Fruit fly (Drosophila melanogaster) whole organism, embryonic: ENCODE results near the gene Kat60.

Experiments
- CG10654 ChIP-seq: fragments of 200-800 bp; sonication (Bioruptor generic); optimal IDR thresholded peaks from 2 replicates; lab custom pipeline; 2016; ENCODE audit warnings: missing biosample characterization, missing genetic modification characterization
- CG11696 ChIP-seq: fragments of 200-800 bp; sonication (Bioruptor generic); IDR thresholded peaks from 2 replicates; pipeline ENCODE4 v1.3.6; 2022; ENCODE audit warnings: missing biosample characterization, missing genetic modification characterization
- CG12391 ChIP-seq: fragments of 200-800 bp; sonication (Bioruptor generic); optimal IDR thresholded peaks from 3 replicates; lab custom pipeline; 2018; ENCODE audit warnings: missing biosample characterization, mild to moderate bottlenecking, missing genetic modification characterization, moderate library complexity
- CG13775 ChIP-seq: fragments of 200-800 bp; sonication (Bioruptor generic); optimal IDR thresholded peaks from 3 replicates; lab custom pipeline; 2017; ENCODE audit warnings: missing biosample characterization, mild to moderate bottlenecking, missing genetic modification characterization
- CG17568 ChIP-seq: fragments of 200-800 bp; sonication (Bioruptor generic); optimal IDR thresholded peaks from 2 replicates; lab custom pipeline; 2018; ENCODE audit warnings: missing biosample characterization, mild to moderate bottlenecking, missing genetic modification characterization, moderate library complexity
- CG17802 ChIP-seq: fragments of 200-800 bp; sonication (Bioruptor generic); optimal IDR thresholded peaks from 2 replicates; lab custom pipeline; 2018; ENCODE audit warnings: missing biosample characterization, mild to moderate bottlenecking, missing genetic modification characterization, moderate library complexity
- CG18011 ChIP-seq: fragments of 200-800 bp; sonication (Bioruptor generic); optimal IDR thresholded peaks from 2 replicates; lab custom pipeline; 2017; ENCODE audit warnings: missing biosample characterization, missing genetic modification characterization, mild to moderate bottlenecking, moderate library complexity, missing genotype
- CG18262 ChIP-seq: fragments of 200-800 bp; optimal IDR thresholded peaks from 3 replicates; lab custom pipeline; 2019; ENCODE audit warnings: missing biosample characterization, mild to moderate bottlenecking, missing genetic modification characterization, moderate library complexity
- CG2712 ChIP-seq: fragments of 200-800 bp; optimal IDR thresholded peaks from 3 replicates; lab custom pipeline; 2019; ENCODE audit warnings: missing biosample characterization, mild to moderate bottlenecking, missing genetic modification characterization, moderate library complexity
- CG30431 ChIP-seq: fragments of 200-800 bp; sonication (Bioruptor generic); optimal IDR thresholded peaks from 2 replicates; lab custom pipeline; 2017; ENCODE audit warnings: missing biosample characterization, missing genetic modification characterization
- CG3065 ChIP-seq: fragments of 200-800 bp; sonication (Bioruptor generic); optimal IDR thresholded peaks from 2 replicates; lab custom pipeline; 2016; ENCODE audit warnings: missing biosample characterization, missing genetic modification characterization
- CG4424 ChIP-seq: fragments of 200-800 bp; sonication (Bioruptor generic); optimal IDR thresholded peaks from 3 replicates; lab custom pipeline; 2016; ENCODE audit warnings: missing biosample characterization, missing genetic modification characterization
- CG6854 ChIP-seq: fragments of 200-800 bp; sonication (Bioruptor generic); optimal IDR thresholded peaks from 3 replicates; lab custom pipeline; 2017; ENCODE audit warnings: missing biosample characterization, mild to moderate bottlenecking, missing genetic modification characterization
- CG8089 ChIP-seq: fragments of 200-800 bp; sonication (Bioruptor generic); optimal IDR thresholded peaks from 3 replicates; lab custom pipeline; 2016; ENCODE audit warnings: missing biosample characterization, missing genetic modification characterization
- CG8290 ChIP-seq, 3 experiments: fragments of 200-800 bp; sonication (Bioruptor generic); optimal IDR thresholded peaks; 2 replicates each; lab custom pipeline; 2016 to 2019; ENCODE audit warnings: missing biosample characterization in 3 of 3, missing genetic modification characterization in 3 of 3, mild to moderate bottlenecking in 2 of 3, moderate library complexity in 1 of 3
- CG8388 ChIP-seq: fragments of 200-800 bp; sonication (Bioruptor generic); optimal IDR thresholded peaks from 2 replicates; lab custom pipeline; 2019; ENCODE audit warnings: missing biosample characterization, mild to moderate bottlenecking, missing genetic modification characterization, moderate library complexity
- CoRest ChIP-seq: fragments of 200-800 bp; sonication (Bioruptor generic); optimal IDR thresholded peaks from 3 replicates; lab custom pipeline; 2018; ENCODE audit warnings: missing biosample characterization, mild to moderate bottlenecking, missing genetic modification characterization, moderate library complexity
- Elba2 ChIP-seq: fragments of 200-800 bp; sonication (Bioruptor generic); optimal IDR thresholded peaks from 3 replicates; lab custom pipeline; 2016; ENCODE audit warnings: missing biosample characterization, missing genetic modification characterization
- HLHmδ ChIP-seq: fragments of 200-800 bp; sonication (Bioruptor generic); optimal IDR thresholded peaks from 2 replicates; lab custom pipeline; 2018; ENCODE audit warnings: missing biosample characterization, mild to moderate bottlenecking, missing genetic modification characterization, moderate library complexity
- Jarid2 ChIP-seq: fragments of 200-800 bp; sonication (Bioruptor generic); optimal IDR thresholded peaks from 3 replicates; lab custom pipeline; 2017; ENCODE audit warnings: mild to moderate bottlenecking, missing biosample characterization, missing genetic modification reagents, missing genetic modification characterization
- MTF-1 ChIP-seq: fragments of 200-800 bp; sonication (Bioruptor generic); optimal IDR thresholded peaks from 2 replicates; lab custom pipeline; 2018; ENCODE audit warnings: missing biosample characterization, mild to moderate bottlenecking, missing genetic modification characterization, borderline replicate concordance
- Meics ChIP-seq: fragments of 200-800 bp; sonication (Bioruptor generic); optimal IDR thresholded peaks from 2 replicates; lab custom pipeline; 2017; ENCODE audit warnings: missing biosample characterization, mild to moderate bottlenecking, missing genetic modification characterization
- Mes4 ChIP-seq: fragments of 200-800 bp; sonication (Bioruptor generic); optimal IDR thresholded peaks from 2 replicates; lab custom pipeline; 2016; ENCODE audit warnings: missing biosample characterization, missing genetic modification characterization
- PHDP ChIP-seq: fragments of 200-800 bp; sonication (Bioruptor generic); optimal IDR thresholded peaks from 3 replicates; lab custom pipeline; 2018; ENCODE audit warnings: missing biosample characterization, mild to moderate bottlenecking, missing genetic modification characterization, moderate library complexity
- ato ChIP-seq: fragments of 200-800 bp; sonication (Bioruptor generic); IDR thresholded peaks from 2 replicates; pipeline ENCODE4 v1.3.6; 2022; ENCODE audit warnings: missing biosample characterization, missing genetic modification characterization; ENCODE audit not compliant: partially characterized antibody
- chn ChIP-seq: fragments of 200-800 bp; sonication (Bioruptor generic); optimal IDR thresholded peaks from 2 replicates; lab custom pipeline; 2016; ENCODE audit warnings: missing biosample characterization, missing genetic modification characterization
- danr ChIP-seq: fragments of 200-800 bp; sonication (Bioruptor generic); IDR thresholded peaks from 2 replicates; pipeline ENCODE4 v1.3.6; 2022; ENCODE audit warnings: missing biosample characterization, missing genetic modification characterization
- emc ChIP-seq: fragments of 200-800 bp; sonication (Bioruptor generic); optimal IDR thresholded peaks from 2 replicates; lab custom pipeline; 2016; ENCODE audit warnings: missing biosample characterization, missing genetic modification characterization
- fru ChIP-seq: fragments of >200 bp; optimal IDR thresholded peaks from 2 replicates; lab custom pipeline; 2017
- gcm ChIP-seq: fragments of 200-800 bp; sonication (Bioruptor generic); optimal IDR thresholded peaks from 2 replicates; lab custom pipeline; 2019; ENCODE audit warnings: missing biosample characterization, mild to moderate bottlenecking, missing genetic modification characterization, moderate library complexity
- gcm2 ChIP-seq: fragments of 200-800 bp; sonication (Bioruptor generic); optimal IDR thresholded peaks from 2 replicates; lab custom pipeline; 2016; ENCODE audit warnings: missing biosample characterization, missing genetic modification characterization
- grau ChIP-seq: fragments of 200-800 bp; optimal IDR thresholded peaks from 3 replicates; lab custom pipeline; 2019; ENCODE audit warnings: missing biosample characterization, mild to moderate bottlenecking, missing genetic modification characterization, moderate library complexity
- her ChIP-seq: fragments of 200-800 bp; sonication (Bioruptor generic); optimal IDR thresholded peaks from 2 replicates; lab custom pipeline; 2016; ENCODE audit warnings: missing biosample characterization, missing genetic modification characterization
- ind ChIP-seq: fragments of 200-800 bp; sonication (Bioruptor generic); optimal IDR thresholded peaks from 3 replicates; lab custom pipeline; 2016; ENCODE audit warnings: missing biosample characterization, missing genetic modification characterization
- kni ChIP-seq: fragments of 200-800 bp; sonication (Bioruptor generic); optimal IDR thresholded peaks from 3 replicates; lab custom pipeline; 2017; ENCODE audit warnings: mild to moderate bottlenecking, missing biosample characterization, missing genetic modification reagents, missing genetic modification characterization
- luna ChIP-seq: fragments of 200-800 bp; sonication (Bioruptor generic); optimal IDR thresholded peaks from 2 replicates; lab custom pipeline; 2016; ENCODE audit warnings: missing biosample characterization, missing genetic modification characterization
- mld ChIP-seq: fragments of 200-800 bp; sonication (Bioruptor generic); IDR thresholded peaks from 3 replicates; pipeline ENCODE4 v1.3.6; 2022; ENCODE audit warnings: missing biosample characterization, missing genetic modification characterization; ENCODE audit not compliant: partially characterized antibody
- org-1 ChIP-seq: fragments of 200-800 bp; sonication (Bioruptor generic); optimal IDR thresholded peaks from 2 replicates; lab custom pipeline; 2017; ENCODE audit warnings: missing biosample characterization, missing genetic modification characterization
- phol ChIP-seq: fragments of 200-800 bp; sonication (Bioruptor generic); optimal IDR thresholded peaks from 3 replicates; lab custom pipeline; 2018; ENCODE audit warnings: missing biosample characterization, mild to moderate bottlenecking, missing genetic modification characterization, moderate library complexity
- pum ChIP-seq: fragments of 200-800 bp; sonication (Bioruptor generic); optimal IDR thresholded peaks from 2 replicates; lab custom pipeline; 2016; ENCODE audit warnings: missing biosample characterization, missing genetic modification characterization
- repo ChIP-seq: fragments of 200-800 bp; sonication (Bioruptor generic); optimal IDR thresholded peaks from 2 replicates; lab custom pipeline; 2016; ENCODE audit warnings: missing biosample characterization, missing genetic modification characterization
- sc ChIP-seq, 3 experiments: fragments of >200 bp in 2 of 3; fragments of 200-800 bp in 1 of 3; sonication (Bioruptor generic) in 1 of 3; optimal IDR thresholded peaks; 2 replicates in 2 of 3; 3 replicates in 1 of 3; lab custom pipeline; 2017; ENCODE audit warnings: mild to moderate bottlenecking in 1 of 3, missing biosample characterization in 1 of 3, missing genetic modification characterization in 1 of 3, missing genetic modification reagents in 1 of 3
- ssp ChIP-seq: fragments of 200-800 bp; sonication (Bioruptor generic); IDR thresholded peaks from 2 replicates; pipeline ENCODE4 v1.3.6; 2022; ENCODE audit warnings: missing biosample characterization, missing genetic modification characterization
- tap ChIP-seq: fragments of 200-800 bp; optimal IDR thresholded peaks from 3 replicates; lab custom pipeline; 2019; ENCODE audit warnings: missing biosample characterization, mild to moderate bottlenecking, missing genetic modification characterization, moderate library complexity
- tna ChIP-seq: fragments of 200-800 bp; sonication (Bioruptor generic); IDR thresholded peaks from 2 replicates; pipeline ENCODE4 v1.3.6; 2022; ENCODE audit warnings: missing biosample characterization, missing genetic modification characterization; ENCODE audit not compliant: partially characterized antibody
- twi ChIP-seq: fragments of 200-800 bp; optimal IDR thresholded peaks from 2 replicates; lab custom pipeline; 2019; ENCODE audit warnings: missing biosample characterization, mild to moderate bottlenecking, missing genetic modification characterization, moderate library complexity
- unpg ChIP-seq: fragments of 200-800 bp; sonication (Bioruptor generic); optimal IDR thresholded peaks from 3 replicates; lab custom pipeline; 2018; ENCODE audit warnings: missing biosample characterization, mild to moderate bottlenecking, missing genetic modification characterization, moderate library complexity
- vfl ChIP-seq: fragments of 200-800 bp; sonication (Bioruptor generic); optimal IDR thresholded peaks from 2 replicates; lab custom pipeline; 2016; ENCODE audit warnings: missing biosample characterization, missing genetic modification characterization

Kat60 gene

DNA sequence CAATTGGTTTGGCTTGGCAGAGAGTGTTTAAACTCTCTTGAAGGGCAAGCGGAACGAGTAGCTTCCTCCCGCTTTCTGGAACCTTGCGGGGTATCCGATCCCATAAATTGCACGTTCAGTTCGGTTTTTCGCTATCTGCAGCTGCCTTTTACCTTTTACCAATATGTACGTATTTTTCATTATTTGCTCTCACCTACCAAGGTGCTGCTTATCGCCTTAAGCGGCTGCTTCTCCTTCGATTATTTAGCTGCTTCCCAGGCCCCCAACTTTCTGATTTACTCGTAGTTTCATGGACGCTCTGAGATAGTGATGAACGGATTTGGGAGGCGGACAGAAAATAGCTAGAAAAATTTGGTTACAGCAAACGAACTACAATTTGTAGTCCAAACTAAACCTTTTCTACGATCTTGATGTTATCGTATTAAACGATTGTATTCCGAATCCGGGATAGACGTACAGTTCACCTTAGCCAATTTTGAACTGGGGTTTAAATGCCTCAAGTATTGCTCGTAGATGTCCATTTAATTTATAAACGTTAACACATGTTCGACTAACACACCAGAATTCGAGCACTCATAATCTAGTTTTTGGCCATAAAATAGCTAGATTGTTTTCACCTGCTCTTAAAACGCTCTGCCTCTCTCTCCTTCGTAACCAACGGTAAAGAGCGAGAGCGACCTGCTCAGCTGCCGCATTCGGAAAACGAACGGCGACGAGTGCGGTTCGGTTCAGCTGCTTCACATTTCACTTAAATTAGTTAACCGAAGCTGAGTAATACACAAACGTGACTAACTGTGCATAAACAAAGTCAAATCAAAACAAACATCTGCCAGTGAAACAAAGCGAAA, 32.5 kb upstream of the Kat60 start (continued):
- TF ChIP-seq tap (tag; lab: Kevin White, UChicago) (peak; percentile 40), gcm2 (GFP tag; lab: Kevin White, UChicago) (no peak), Jarid2 (peak; percentile 79), CG18011 (GFP tag; lab: Kevin White, UChicago) (no peak), Elba2 (no peak), CG3065 (GFP tag; lab: Kevin White, UChicago) (no peak), CG2712 (tag; lab: Kevin White, UChicago) (peak; percentile 45), CG12391 (tag; lab: Kevin White, UChicago) (peak; percentile 55), CG17802 (tag; lab: Kevin White, UChicago) (no peak), MTF-1 (GFP tag; lab: Kevin White, UChicago) (no peak), HLHmδ (GFP tag; lab: Kevin White, UChicago) (peak; percentile 48), kni (peak; percentile 83), Meics (GFP tag; lab: Kevin White, UChicago) (peak; percentile 56), CG13775 (GFP tag; lab: Kevin White, UChicago) (peak; percentile 42), tna (GFP tag; lab: Robert Waterston, UW) (0 out of 2 replicates have a peak, but pooled peaks have one; percentile 34), fru (lab: Kevin White, UChicago) (no peak), CG18262 (tag; lab: Kevin White, UChicago) (peak; percentile 47), pum (GFP tag; lab: Kevin White, UChicago) (no peak), CG30431 (no peak), twi (tag; lab: Kevin White, UChicago) (peak; percentile 50), CG8290 (GFP tag; optimal IDR thresholded peaks at IDR 0.05; lab: Kevin White, UChicago) (peak; percentile 9), CG8290 (tag; optimal IDR thresholded peaks at IDR 0.05; lab: Kevin White, UChicago) (peak in 1 of 2 experiments; percentile 49), gcm (GFP tag; lab: Kevin White, UChicago) (no peak), danr (no peak), CG10654 (GFP tag; lab: Kevin White, UChicago) (no peak), mld (GFP tag; lab: Robert Waterston, UW) (no peak), chn (GFP tag; lab: Kevin White, UChicago) (no peak), CoRest (tag; lab: Kevin White, UChicago) (peak; percentile 64), CG4424 (GFP tag; lab: Kevin White, UChicago) (peak; percentile 28), CG17568 (peak; percentile 40), phol (tag; lab: Kevin White, UChicago) (peak; percentile 26), ato (GFP tag; lab: Robert Waterston, UW) (no peak), PHDP (peak; percentile 6), repo (no peak), ssp (GFP tag; lab: Robert Waterston, UW) (no peak), luna (no peak), her (GFP tag; lab: Kevin White, UChicago) (peak; percentile 37), unpg (peak; percentile 26), CG6854 (GFP tag; lab: Kevin White, UChicago) (peak; percentile 33), CG8388 (GFP tag; lab: Kevin White, UChicago) (peak; percentile 22), org-1 (GFP tag; lab: Kevin White, UChicago) (peak; percentile 43), Mes4 (no peak), vfl (GFP tag; lab: Kevin White, UChicago) (no peak), ind (peak; percentile 13), CG8089 (GFP tag; lab: Kevin White, UChicago) (no peak), emc (peak; percentile 20), grau (tag; lab: Kevin White, UChicago) (peak; percentile 67), CG11696 (GFP tag; lab: Robert Waterston, UW) (no peak), sc (optimal IDR thresholded peaks at IDR 0.05; lab: Kevin White, UChicago) (no peak), sc (GFP tag; optimal IDR thresholded peaks at IDR 0.05; lab: Kevin White, UChicago) (peak; percentile 1)
